Worm (Caenorhabditis elegans): ENCODE measurements around the gene F40G9.8.

The F40G9.8 gene

ce11 chrIII:147570-148076 lies 17.1 kb downstream of the F40G9.8 start, which contains the start of gene sqst-5:
sqst-5 (minus strand) TSS chrIII:147620.
- TF ChIP-seq unc-130 (GFP tag; optimal IDR thresholded peaks at IDR 0.05) (no peak), nhr-80 (tag; optimal IDR thresholded peaks at IDR 0.05) (peak; percentile 69)

- TF ChIP-seq attf-5 (GFP tag; optimal IDR thresholded peaks at IDR 0.05) (no peak), snpc-1.1 (tag; optimal IDR thresholded peaks at IDR 0.05; ENCODE audit: insufficient read depth) (no peak)
Measured at ce11 chrIII:146369-146768, 18.3 kb downstream of the F40G9.8 start, which contains the start of gene fbxb-84. fbxb-84 (minus strand) TSS chrIII:146469.

- TF ChIP-seq T07F8.4 (tag; optimal IDR thresholded peaks at IDR 0.05), result no peak
- no peak for TF ChIP-seq zim-3 (tag; optimal IDR thresholded peaks at IDR 0.05)
- TF ChIP-seq B0261.1 (tag; optimal IDR thresholded peaks at IDR 0.05), result no peak
- TF ChIP-seq lin-35 (GFP tag; optimal IDR thresholded peaks at IDR 0.05), result no peak
- TF ChIP-seq pbrm-1 (GFP tag; IDR thresholded peaks at IDR 0.05), result no peak
- no peak for TF ChIP-seq lsy-27 (tag; optimal IDR thresholded peaks at IDR 0.05; ENCODE audit: borderline replicate concordance, insufficient read depth)
- TF ChIP-seq repo-1 (tag; optimal IDR thresholded peaks at IDR 0.05), result no peak
- no peak for TF ChIP-seq zfh-2 (GFP tag; conservative IDR thresholded peaks at IDR 0.05)
- no peak for TF ChIP-seq efl-1 (GFP tag; optimal IDR thresholded peaks at IDR 0.05)
Measured at ce11 chrIII:145078-145477, 19.6 kb downstream of the F40G9.8 start, which contains the start of the genes T17A3.12 and fbxb-83. T17A3.12 (minus strand) TSS chrIII:145178. fbxb-83 (minus strand) TSS chrIII:145211.

ce11 chrIII:143121-143520 lies 21.6 kb downstream of the F40G9.8 start, which contains the start of gene fbxb-82:
fbxb-82 (minus strand) TSS chrIII:143221.
- TF ChIP-seq mes-4 (tag; optimal IDR thresholded peaks at IDR 0.05) (no peak), F57A8.1 (GFP tag; optimal IDR thresholded peaks at IDR 0.05) (no peak), ets-4 (GFP tag; optimal IDR thresholded peaks at IDR 0.05) (no peak), lsy-27 (tag; optimal IDR thresholded peaks at IDR 0.05; ENCODE audit: borderline replicate concordance, insufficient read depth) (no peak), mxl-1 (tag; optimal IDR thresholded peaks at IDR 0.05) (no peak), tbp1 (GFP tag; optimal IDR thresholded peaks at IDR 0.05) (no peak), T26A5.8 (tag; optimal IDR thresholded peaks at IDR 0.05) (no peak), pha-4 (tag; optimal IDR thresholded peaks at IDR 0.05) (no peak), B0336.3 (GFP tag; IDR thresholded peaks at IDR 0.05) (no peak), ceh-79 (tag; optimal IDR thresholded peaks at IDR 0.05) (no peak), madf-6 (GFP tag; IDR thresholded peaks at IDR 0.05) (no peak), cebp-1 (GFP tag; IDR thresholded peaks at IDR 0.05) (no peak), cebp-1 (tag; optimal IDR thresholded peaks at IDR 0.05) (no peak), bed-1 (GFP tag; IDR thresholded peaks at IDR 0.05) (no peak), ceh-40 (GFP tag; IDR thresholded peaks at IDR 0.05) (no peak), ztf-22 (GFP tag; optimal IDR thresholded peaks at IDR 0.05) (no peak), nhr-120 (GFP tag; IDR thresholded peaks at IDR 0.05) (no peak), attf-5 (GFP tag; optimal IDR thresholded peaks at IDR 0.05) (no peak), egl-18 (GFP tag; IDR thresholded peaks at IDR 0.05) (no peak)

- no peak for TF ChIP-seq egl-18 (GFP tag; IDR thresholded peaks at IDR 0.05)
- no peak for TF ChIP-seq F33H1.4 (GFP tag; IDR thresholded peaks at IDR 0.05)
- no peak for TF ChIP-seq D2030.7 (GFP tag; IDR thresholded peaks at IDR 0.05)
- TF ChIP-seq F39B2.1 (GFP tag; IDR thresholded peaks at IDR 0.05), result no peak
- TF ChIP-seq F55B11.4 (tag; optimal IDR thresholded peaks at IDR 0.05; ENCODE audit: borderline replicate concordance, insufficient read depth), result no peak
- no peak for TF ChIP-seq ets-4 (GFP tag; optimal IDR thresholded peaks at IDR 0.05)
- TF ChIP-seq attf-6 (GFP tag; IDR thresholded peaks at IDR 0.05), result no peak
- no peak for TF ChIP-seq K12H6.12 (tag; optimal IDR thresholded peaks at IDR 0.05)
- TF ChIP-seq ekl-4 (GFP tag; IDR thresholded peaks at IDR 0.05), result no peak
- TF ChIP-seq hsf-1 (GFP tag; IDR thresholded peaks at IDR 0.05), result no peak
- TF ChIP-seq B0035.1 (tag; optimal IDR thresholded peaks at IDR 0.05), result no peak
- TF ChIP-seq hmg-20 (GFP tag; IDR thresholded peaks at IDR 0.05), result no peak
- TF ChIP-seq bed-2 (GFP tag; IDR thresholded peaks at IDR 0.05), result no peak
- TF ChIP-seq mes-4 (tag; optimal IDR thresholded peaks at IDR 0.05), result no peak
- TF ChIP-seq mcd-1 (GFP tag; IDR thresholded peaks at IDR 0.05), result no peak
- TF ChIP-seq nhr-27 (tag; optimal IDR thresholded peaks at IDR 0.05), result no peak
Measured at ce11 chrIII:140904-141303, 23.8 kb downstream of the F40G9.8 start, which contains the start of gene fbxb-81. fbxb-81 (minus strand) TSS chrIII:141217.
